Worm (Caenorhabditis elegans): ENCODE results near the gene wrt-3.

ce11 chrIV:9438753-9439152, 38.5 kb downstream of the wrt-3 start:
- TF ChIP-seq tra-4 (tag; optimal IDR thresholded peaks at IDR 0.05): no peak
- no peak for TF ChIP-seq ceh-13 (GFP tag; optimal IDR thresholded peaks at IDR 0.05)

Measured in whole organism, early embryonic.